Worm (Caenorhabditis elegans): ENCODE measurements around the gene arrd-18.

The arrd-18 gene

DNA sequence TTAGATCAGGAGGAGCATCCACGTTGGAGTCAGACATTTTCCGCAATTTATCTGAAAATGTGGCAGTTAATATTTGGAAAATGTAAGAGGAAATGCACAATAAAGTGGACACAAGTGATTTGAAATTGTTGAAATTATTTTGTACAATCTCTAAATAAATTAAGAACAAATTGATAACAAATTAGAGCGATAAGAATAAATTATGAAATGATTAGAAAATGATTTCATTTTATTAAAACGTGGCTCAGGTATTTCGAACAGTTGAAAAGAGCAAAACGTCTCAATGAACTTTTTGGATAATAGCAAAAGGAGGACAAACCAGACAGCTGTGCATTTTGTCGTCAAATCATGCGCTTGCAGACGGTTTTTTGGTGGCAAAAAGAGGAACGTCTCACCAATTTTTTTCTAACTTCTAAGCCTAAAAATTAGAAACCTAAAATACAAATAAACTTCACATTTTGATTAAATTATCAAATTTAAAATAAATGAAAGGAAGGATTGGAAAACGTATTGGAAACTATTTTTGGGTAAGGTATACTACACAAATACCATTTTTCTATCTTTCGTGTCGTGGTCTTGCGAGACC is 34.6 kb upstream of the arrd-18 start, which contains the start of gene fbxa-65:
Gene fbxa-65, minus strand, starts transcription at position 51 of the 586 bp plus-strand sequence.
- no peak for TF ChIP-seq tab-1 (GFP tag; IDR thresholded peaks at IDR 0.05)
- no peak for TF ChIP-seq T22C8.4 (GFP tag; IDR thresholded peaks at IDR 0.05)
- no peak for TF ChIP-seq klf-2 (GFP tag; conservative IDR thresholded peaks at IDR 0.05)
- TF ChIP-seq med-1 (GFP tag; optimal IDR thresholded peaks at IDR 0.05; ENCODE audit: insufficient read depth), result no peak
- TF ChIP-seq ref-1 (GFP tag; conservative IDR thresholded peaks at IDR 0.05), result no peak
- TF ChIP-seq ztf-23 (GFP tag; IDR thresholded peaks at IDR 0.05), result no peak
- no peak for TF ChIP-seq flt-1 (GFP tag; IDR thresholded peaks at IDR 0.05)
- no peak for TF ChIP-seq cog-1 (tag; optimal IDR thresholded peaks at IDR 0.05)
- no peak for TF ChIP-seq ztf-29 (GFP tag; IDR thresholded peaks at IDR 0.05)

- TF ChIP-seq tab-1 (GFP tag; IDR thresholded peaks at IDR 0.05), result no peak
- TF ChIP-seq ztf-23 (GFP tag; IDR thresholded peaks at IDR 0.05), result no peak
These were observed 32.1 kb upstream of the arrd-18 start for ce11 chrV:3344001-3344400.

DNA sequence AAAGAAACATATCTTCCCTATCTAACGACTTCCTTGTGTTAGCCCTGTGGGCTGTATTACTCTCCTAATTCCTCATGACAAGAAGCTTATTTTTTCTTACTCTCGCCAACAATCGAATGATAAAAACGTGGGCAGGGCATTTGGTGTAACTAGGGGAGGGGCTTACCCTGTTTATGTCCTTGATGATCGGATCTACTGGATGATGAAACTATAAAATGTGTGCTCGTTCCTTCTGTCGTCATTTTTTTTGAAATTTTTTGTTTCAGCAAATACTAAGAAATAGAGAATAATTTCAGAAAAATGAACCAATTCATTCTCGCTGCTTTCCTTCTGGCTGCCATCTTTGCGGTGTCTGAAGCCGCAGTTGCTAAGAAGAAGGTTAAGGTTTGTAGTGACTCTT is 30.6 kb upstream of the arrd-18 start, which contains the start of gene C17B7.3:
Gene C17B7.3, plus strand, starts transcription at position 301 of the 400 bp plus-strand sequence.
- TF ChIP-seq flt-1 (GFP tag; IDR thresholded peaks at IDR 0.05) (no peak), tab-1 (GFP tag; IDR thresholded peaks at IDR 0.05) (no peak), T22C8.4 (GFP tag; IDR thresholded peaks at IDR 0.05) (no peak), cog-1 (tag; optimal IDR thresholded peaks at IDR 0.05) (no peak), ref-1 (GFP tag; conservative IDR thresholded peaks at IDR 0.05) (no peak), ztf-29 (GFP tag; IDR thresholded peaks at IDR 0.05) (no peak), ztf-23 (GFP tag; IDR thresholded peaks at IDR 0.05) (no peak), med-1 (GFP tag; optimal IDR thresholded peaks at IDR 0.05; ENCODE audit: insufficient read depth) (no peak), klf-2 (GFP tag; conservative IDR thresholded peaks at IDR 0.05) (no peak)

DNA sequence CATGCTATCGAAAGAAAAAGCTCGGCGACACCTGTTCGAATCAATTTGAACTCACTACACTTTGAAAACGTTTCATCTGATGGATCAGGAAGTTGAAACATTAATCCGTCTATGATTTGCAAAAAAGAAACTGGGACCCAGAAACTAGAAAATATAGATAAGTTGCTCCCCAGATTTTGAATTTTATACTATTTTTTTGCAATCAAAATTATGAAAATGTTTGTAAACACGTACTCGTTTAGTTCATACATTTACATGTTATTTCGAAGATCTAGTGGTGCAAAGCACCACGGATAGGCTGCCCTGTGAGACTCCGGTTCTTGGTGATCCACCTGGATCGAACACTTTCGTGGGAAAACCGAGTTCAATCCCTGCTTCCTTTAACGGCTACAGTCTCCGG is 30.0 kb upstream of the arrd-18 start, which contains the start of gene C17B7.10:
Gene C17B7.10, minus strand, starts transcription at position 101 of the 400 bp plus-strand sequence.
- TF ChIP-seq ref-1 (GFP tag; conservative IDR thresholded peaks at IDR 0.05) (no peak), cog-1 (tag; optimal IDR thresholded peaks at IDR 0.05) (no peak), T22C8.4 (GFP tag; IDR thresholded peaks at IDR 0.05) (no peak), tab-1 (GFP tag; IDR thresholded peaks at IDR 0.05) (no peak), med-1 (GFP tag; optimal IDR thresholded peaks at IDR 0.05; ENCODE audit: insufficient read depth) (no peak), flt-1 (GFP tag; IDR thresholded peaks at IDR 0.05) (no peak), klf-2 (GFP tag; conservative IDR thresholded peaks at IDR 0.05) (no peak), ztf-29 (GFP tag; IDR thresholded peaks at IDR 0.05) (no peak), ztf-23 (GFP tag; IDR thresholded peaks at IDR 0.05) (no peak)

ce11 chrV:3339009-3339408 is 27.1 kb upstream of the arrd-18 start, which contains the start of gene C17B7.4:
Gene C17B7.4 (plus strand): TSS chrV:3339309.
- TF ChIP-seq cog-1 (tag; optimal IDR thresholded peaks at IDR 0.05), result no peak
- TF ChIP-seq med-1 (GFP tag; optimal IDR thresholded peaks at IDR 0.05; ENCODE audit: insufficient read depth), result no peak
- no peak for TF ChIP-seq ztf-23 (GFP tag; IDR thresholded peaks at IDR 0.05)
- TF ChIP-seq T22C8.4 (GFP tag; IDR thresholded peaks at IDR 0.05), result no peak
- TF ChIP-seq ref-1 (GFP tag; conservative IDR thresholded peaks at IDR 0.05), result no peak
- no peak for TF ChIP-seq tab-1 (GFP tag; IDR thresholded peaks at IDR 0.05)
- TF ChIP-seq ztf-29 (GFP tag; IDR thresholded peaks at IDR 0.05), result no peak
- TF ChIP-seq flt-1 (GFP tag; IDR thresholded peaks at IDR 0.05), result no peak
- no peak for TF ChIP-seq klf-2 (GFP tag; conservative IDR thresholded peaks at IDR 0.05)

- TF ChIP-seq ref-1 (GFP tag; conservative IDR thresholded peaks at IDR 0.05) (no peak), flt-1 (GFP tag; IDR thresholded peaks at IDR 0.05) (no peak), ztf-29 (GFP tag; IDR thresholded peaks at IDR 0.05) (no peak), T22C8.4 (GFP tag; IDR thresholded peaks at IDR 0.05) (no peak), tab-1 (GFP tag; IDR thresholded peaks at IDR 0.05) (no peak), cog-1 (tag; optimal IDR thresholded peaks at IDR 0.05) (no peak), ztf-23 (GFP tag; IDR thresholded peaks at IDR 0.05) (no peak), klf-2 (GFP tag; conservative IDR thresholded peaks at IDR 0.05) (no peak), med-1 (GFP tag; optimal IDR thresholded peaks at IDR 0.05; ENCODE audit: insufficient read depth) (no peak)
These were observed 21.4 kb upstream of the arrd-18 start, which contains the start of gene C17B7.5 for ce11 chrV:3333334-3333733. Gene C17B7.5 (plus strand): TSS chrV:3333634.

ce11 chrV:3332023-3332422 is 20.1 kb upstream of the arrd-18 start, which contains the start of gene C17B7.9:
Gene C17B7.9 (minus strand): TSS chrV:3332123.
- no peak for TF ChIP-seq T22C8.4 (GFP tag; IDR thresholded peaks at IDR 0.05)
- no peak for TF ChIP-seq ztf-23 (GFP tag; IDR thresholded peaks at IDR 0.05)
- no peak for TF ChIP-seq ztf-29 (GFP tag; IDR thresholded peaks at IDR 0.05)
- TF ChIP-seq klf-2 (GFP tag; conservative IDR thresholded peaks at IDR 0.05), result no peak
- no peak for TF ChIP-seq cog-1 (tag; optimal IDR thresholded peaks at IDR 0.05)

DNA sequence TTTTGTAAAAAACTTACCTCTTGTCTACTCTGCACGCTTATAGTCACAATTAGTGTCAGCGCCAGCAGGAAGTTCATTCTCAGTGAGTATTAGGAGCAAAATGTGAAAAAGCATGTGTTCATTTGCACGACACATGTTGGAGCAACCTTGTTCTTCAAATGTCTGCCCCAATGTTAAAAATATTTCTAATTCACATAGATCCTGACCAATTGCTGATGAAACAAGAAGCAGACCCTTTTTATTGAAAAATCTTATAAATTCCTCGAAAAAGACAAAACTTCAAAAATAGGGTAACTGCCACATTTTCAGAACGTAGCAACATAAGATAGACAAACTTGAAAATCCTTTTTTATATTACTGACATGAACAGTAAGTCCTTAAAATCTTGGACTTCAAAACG is 12.3 kb upstream of the arrd-18 start, which contains the start of gene C17B7.8:
Gene C17B7.8, minus strand, starts transcription at position 101 of the 400 bp plus-strand sequence.
- TF ChIP-seq ref-1 (GFP tag; conservative IDR thresholded peaks at IDR 0.05), result no peak
- TF ChIP-seq klf-2 (GFP tag; conservative IDR thresholded peaks at IDR 0.05), result no peak
- no peak for TF ChIP-seq ztf-29 (GFP tag; IDR thresholded peaks at IDR 0.05)
- no peak for TF ChIP-seq ztf-23 (GFP tag; IDR thresholded peaks at IDR 0.05)
- TF ChIP-seq T22C8.4 (GFP tag; IDR thresholded peaks at IDR 0.05), result no peak
- no peak for TF ChIP-seq cog-1 (tag; optimal IDR thresholded peaks at IDR 0.05)
- TF ChIP-seq flt-1 (GFP tag; IDR thresholded peaks at IDR 0.05), result no peak
- no peak for TF ChIP-seq med-1 (GFP tag; optimal IDR thresholded peaks at IDR 0.05; ENCODE audit: insufficient read depth)
- no peak for TF ChIP-seq tab-1 (GFP tag; IDR thresholded peaks at IDR 0.05)

- TF ChIP-seq flt-1 (GFP tag; IDR thresholded peaks at IDR 0.05) (no peak), klf-2 (GFP tag; conservative IDR thresholded peaks at IDR 0.05) (no peak), tab-1 (GFP tag; IDR thresholded peaks at IDR 0.05) (no peak), med-1 (GFP tag; optimal IDR thresholded peaks at IDR 0.05; ENCODE audit: insufficient read depth) (no peak), T22C8.4 (GFP tag; IDR thresholded peaks at IDR 0.05) (no peak), ref-1 (GFP tag; conservative IDR thresholded peaks at IDR 0.05) (no peak), ztf-29 (GFP tag; IDR thresholded peaks at IDR 0.05) (no peak), cog-1 (tag; optimal IDR thresholded peaks at IDR 0.05) (no peak), ztf-23 (GFP tag; IDR thresholded peaks at IDR 0.05) (no peak)
These were observed 8.5 kb upstream of the arrd-18 start, which contains the start of gene C17B7.14 for ce11 chrV:3320432-3320831. Gene C17B7.14 (minus strand): TSS chrV:3320532.

Measured in whole organism, midembryonic.